Worm (Caenorhabditis elegans) whole organism, young adult: ENCODE data around the gene C34D4.3.
A peak's percentile ranks its signal among the peaks of the same experiment; 100 is the strongest.

Source experiments
- F10E7.11 ChIP-seq: sonication (generic microtip); optimal IDR thresholded peaks from 2 replicates; lab custom pipeline; 2017; ENCODE audit warnings: mild to moderate bottlenecking, missing genetic modification characterization, moderate library complexity, missing compliant biosample characterization
- T07F8.4 ChIP-seq: sonication (generic microtip); optimal IDR thresholded peaks from 2 replicates; lab custom pipeline; 2016; ENCODE audit warnings: mild to moderate bottlenecking, missing genetic modification characterization, moderate library complexity, missing compliant biosample characterization
- T26A5.8 ChIP-seq: sonication (generic microtip); optimal IDR thresholded peaks from 2 replicates; lab custom pipeline; 2016; ENCODE audit warnings: missing genetic modification characterization, missing compliant biosample characterization
- Y53G8AR.9 ChIP-seq: fragments of 200-800 bp; sonication (Bioruptor generic); conservative IDR thresholded peaks from 2 replicates; pipeline ENCODE4 v1.3.6; 2022; ENCODE audit warnings: missing genetic modification reagents, missing genetic modification characterization, missing compliant biosample characterization
- Y67H2A.10 ChIP-seq: fragments of 200-800 bp; sonication (Bioruptor generic); conservative IDR thresholded peaks from 2 replicates; pipeline ENCODE4 v1.3.6; 2022; ENCODE audit warnings: missing genetic modification reagents, missing genetic modification characterization, missing compliant biosample characterization
- Y95B8A.8 ChIP-seq: fragments of 200-800 bp; sonication (Bioruptor generic); IDR thresholded peaks from 2 replicates; pipeline ENCODE4 v1.3.6; 2022; ENCODE audit warnings: missing genetic modification reagents, missing genetic modification characterization, missing compliant biosample characterization
- ZK185.1 ChIP-seq: sonication (generic microtip); optimal IDR thresholded peaks from 2 replicates; lab custom pipeline; 2016; ENCODE audit warnings: mild to moderate bottlenecking, missing genetic modification characterization, missing compliant biosample characterization; ENCODE audit not compliant: poor library complexity, severe bottlenecking
- aptf-3 ChIP-seq: fragments of 200-800 bp; sonication (Bioruptor generic); IDR thresholded peaks from 2 replicates; pipeline ENCODE4 v1.3.6; 2022; ENCODE audit warnings: missing genetic modification characterization, missing compliant biosample characterization
- atf-7 ChIP-seq: sonication (generic microtip); optimal IDR thresholded peaks from 2 replicates; lab custom pipeline; 2017; ENCODE audit warnings: mild to moderate bottlenecking, missing genetic modification characterization, missing compliant biosample characterization
- athp-1 ChIP-seq: sonication (generic microtip); optimal IDR thresholded peaks from 2 replicates; lab custom pipeline; 2017; ENCODE audit warnings: mild to moderate bottlenecking, missing genetic modification characterization, missing compliant biosample characterization
- attf-3 ChIP-seq: fragments of 200-800 bp; sonication (Bioruptor generic); conservative IDR thresholded peaks from 2 replicates; pipeline ENCODE4 v1.3.6; 2022; ENCODE audit warnings: missing genetic modification reagents, missing genetic modification characterization, missing compliant biosample characterization
- attf-5 ChIP-seq: fragments of 200-800 bp; sonication (Bioruptor generic); optimal IDR thresholded peaks from 2 replicates; lab custom pipeline; 2018; ENCODE audit warnings: mild to moderate bottlenecking, missing genetic modification characterization, missing compliant biosample characterization
- attf-6 ChIP-seq: fragments of 200-800 bp; sonication (Bioruptor generic); IDR thresholded peaks from 2 replicates; pipeline ENCODE4 v1.3.6; 2022; ENCODE audit warnings: missing genetic modification reagents, missing genetic modification characterization, missing compliant biosample characterization
- bed-1 ChIP-seq: fragments of 200-800 bp; sonication (Bioruptor generic); IDR thresholded peaks from 2 replicates; pipeline ENCODE4 v1.3.6; 2022; ENCODE audit warnings: missing genetic modification reagents, missing genetic modification characterization, missing compliant biosample characterization
- ceh-58 ChIP-seq: fragments of 200-800 bp; sonication (Bioruptor generic); IDR thresholded peaks from 2 replicates; pipeline ENCODE4 v1.3.6; 2022; ENCODE audit warnings: missing genetic modification characterization, missing compliant biosample characterization
- chd-7 ChIP-seq: sonication (generic microtip); optimal IDR thresholded peaks from 2 replicates; lab custom pipeline; 2016; ENCODE audit warnings: mild to moderate bottlenecking, missing genetic modification characterization, moderate library complexity, missing compliant biosample characterization
- die-1 ChIP-seq: sonication (generic microtip); optimal IDR thresholded peaks from 2 replicates; lab custom pipeline; 2016; ENCODE audit warnings: missing genotype, mild to moderate bottlenecking, missing genetic modification characterization, missing compliant biosample characterization
- dox-1 ChIP-seq: fragments of 200-800 bp; sonication (Bioruptor generic); IDR thresholded peaks from 2 replicates; pipeline ENCODE4 v1.3.6; 2022; ENCODE audit warnings: missing genetic modification reagents, missing genetic modification characterization, missing compliant biosample characterization
- dpff-1 ChIP-seq: sonication (generic microtip); optimal IDR thresholded peaks from 2 replicates; lab custom pipeline; 2017; ENCODE audit warnings: mild to moderate bottlenecking, missing genetic modification characterization, missing compliant biosample characterization
- egl-44 ChIP-seq: fragments of 200-800 bp; sonication (Bioruptor generic); IDR thresholded peaks from 2 replicates; pipeline ENCODE4 v1.3.6; 2022; ENCODE audit warnings: missing genetic modification reagents, missing genetic modification characterization, missing compliant biosample characterization
- ekl-4 ChIP-seq: fragments of 200-800 bp; sonication (Bioruptor generic); IDR thresholded peaks from 2 replicates; pipeline ENCODE4 v1.3.6; 2022; ENCODE audit warnings: missing genetic modification reagents, missing genetic modification characterization, missing compliant biosample characterization
- ets-4 ChIP-seq: fragments of 200-800 bp; sonication (Bioruptor generic); optimal IDR thresholded peaks from 2 replicates; lab custom pipeline; 2018; ENCODE audit warnings: mild to moderate bottlenecking, missing genetic modification characterization, missing compliant biosample characterization
- hmg-1.2 ChIP-seq: fragments of 200-800 bp; sonication (Bioruptor generic); IDR thresholded peaks from 2 replicates; pipeline ENCODE4 v1.3.6; 2022; ENCODE audit warnings: missing genetic modification reagents, missing genetic modification characterization, missing compliant biosample characterization
- hsf-1 ChIP-seq: fragments of 200-800 bp; sonication (Bioruptor generic); IDR thresholded peaks from 2 replicates; pipeline ENCODE4 v1.3.6; 2022; ENCODE audit warnings: missing genetic modification reagents, missing genetic modification characterization, missing compliant biosample characterization
- let-607 ChIP-seq, 2 experiments: fragments of 200-800 bp in 1 of 2; sonication (Bioruptor generic) in 1 of 2; sonication (generic microtip) in 1 of 2; optimal IDR thresholded peaks; 2 replicates each; lab custom pipeline; 2016 to 2018; ENCODE audit warnings: mild to moderate bottlenecking in 2 of 2, missing compliant biosample characterization in 2 of 2, missing genetic modification characterization in 2 of 2, moderate library complexity in 2 of 2, missing genotype in 1 of 2
- lin-26 ChIP-seq: fragments of 200-800 bp; sonication (Bioruptor generic); IDR thresholded peaks from 2 replicates; pipeline ENCODE4 v1.3.6; 2022; ENCODE audit warnings: missing genetic modification reagents, missing genetic modification characterization, missing compliant biosample characterization
- lin-35 ChIP-seq, 3 experiments: fragments of 150-350 bp in 2 of 3; sonication (generic microtip) in 1 of 3; optimal IDR thresholded peaks; 2 replicates each; lab custom pipeline; 2014 to 2018; ENCODE audit warnings: missing biosample characterization in 3 of 3, missing genetic modification characterization in 3 of 3, missing genetic modification reagents in 3 of 3
- lin-40 ChIP-seq: sonication (generic microtip); optimal IDR thresholded peaks from 2 replicates; lab custom pipeline; 2016; ENCODE audit warnings: missing genetic modification characterization, mild to moderate bottlenecking, missing compliant biosample characterization, missing genotype, missing genetic modification reagents
- lin-54 ChIP-seq: fragments of 200-800 bp; sonication (Bioruptor generic); optimal IDR thresholded peaks from 2 replicates; lab custom pipeline; 2018; ENCODE audit warnings: mild to moderate bottlenecking, missing genetic modification characterization, missing compliant biosample characterization
- madf-10 ChIP-seq: sonication (generic microtip); optimal IDR thresholded peaks from 2 replicates; lab custom pipeline; 2016; ENCODE audit warnings: mild to moderate bottlenecking, missing genetic modification characterization, missing compliant biosample characterization
- madf-3 ChIP-seq: fragments of 200-800 bp; sonication (Bioruptor generic); IDR thresholded peaks from 2 replicates; pipeline ENCODE4 v1.3.6; 2022; ENCODE audit warnings: missing genetic modification reagents, missing genetic modification characterization, missing compliant biosample characterization
- mcd-1 ChIP-seq: fragments of 200-800 bp; sonication (Bioruptor generic); IDR thresholded peaks from 2 replicates; pipeline ENCODE4 v1.3.6; 2022; ENCODE audit warnings: missing genetic modification reagents, missing genetic modification characterization, missing compliant biosample characterization
- nfya-2 ChIP-seq: fragments of 200-800 bp; sonication (Bioruptor generic); IDR thresholded peaks from 2 replicates; pipeline ENCODE4 v1.3.6; 2022; ENCODE audit warnings: missing genetic modification reagents, missing genetic modification characterization, missing compliant biosample characterization
- nfyb-1 ChIP-seq: fragments of 200-800 bp; sonication (Bioruptor generic); IDR thresholded peaks from 2 replicates; pipeline ENCODE4 v1.3.6; 2022; ENCODE audit warnings: missing genetic modification reagents, missing genetic modification characterization, missing compliant biosample characterization
- nhr-80 ChIP-seq: sonication (generic microtip); optimal IDR thresholded peaks from 2 replicates; lab custom pipeline; 2016; ENCODE audit warnings: missing genetic modification characterization, missing compliant biosample characterization
- pha-4 ChIP-seq: fragments of 150-350 bp; sonication (generic microtip); optimal IDR thresholded peaks from 2 replicates; lab custom pipeline; 2014; ENCODE audit warnings: missing biosample characterization, missing genetic modification reagents, missing genetic modification characterization
- sdz-38 ChIP-seq: sonication (generic microtip); optimal IDR thresholded peaks from 2 replicates; lab custom pipeline; 2016; ENCODE audit warnings: missing genotype, missing genetic modification characterization, missing compliant biosample characterization
- snpc-4 ChIP-seq, 5 experiments: fragments of 150-350 bp in 1 of 5; sonication (generic microtip) in 4 of 5; optimal IDR thresholded peaks; 2 replicates each; lab custom pipeline; 2014 to 2018; ENCODE audit warnings: missing genetic modification characterization in 5 of 5, missing biosample characterization in 3 of 5, antibody characterized with exemption in 2 of 5, mild to moderate bottlenecking in 2 of 5, missing compliant biosample characterization in 2 of 5, missing genotype in 2 of 5, moderate library complexity in 2 of 5, missing genetic modification reagents in 1 of 5
- sptf-2 ChIP-seq: fragments of 200-800 bp; sonication (Bioruptor generic); optimal IDR thresholded peaks from 2 replicates; lab custom pipeline; 2018; ENCODE audit warnings: mild to moderate bottlenecking, missing genetic modification characterization, missing compliant biosample characterization
- tlf-1 ChIP-seq: fragments of 200-800 bp; sonication (Bioruptor generic); optimal IDR thresholded peaks from 2 replicates; lab custom pipeline; 2018; ENCODE audit warnings: mild to moderate bottlenecking, missing genetic modification characterization, missing compliant biosample characterization
- unc-62 ChIP-seq: fragments of 150-350 bp; optimal IDR thresholded peaks from 2 replicates; lab custom pipeline; 2014; ENCODE audit warnings: missing biosample characterization, missing genetic modification reagents, missing genetic modification characterization
- ztf-18 ChIP-seq: sonication (generic microtip); optimal IDR thresholded peaks from 2 replicates; lab custom pipeline; 2016; ENCODE audit warnings: missing genotype, mild to moderate bottlenecking, missing genetic modification characterization, missing compliant biosample characterization
- ztf-22 ChIP-seq: fragments of 200-800 bp; sonication (Bioruptor generic); optimal IDR thresholded peaks from 2 replicates; lab custom pipeline; 2018; ENCODE audit warnings: mild to moderate bottlenecking, missing genetic modification characterization, moderate library complexity, missing compliant biosample characterization
- ztf-26 ChIP-seq: sonication (generic microtip); optimal IDR thresholded peaks from 2 replicates; lab custom pipeline; 2017; ENCODE audit warnings: missing genetic modification characterization, missing compliant biosample characterization

The C34D4.3 gene

ce11 chrIV:7188030-7188429, 34.6 kb downstream of the C34D4.3 start, which contains the start of gene C42D4.13:
C42D4.13 (minus strand) TSS chrIV:7188130.
- TF ChIP-seq dpff-1 (no peak), lin-40 (tag; lab: Kevin White, UChicago) (no peak), attf-6 (GFP tag; lab: Robert Waterston, UW) (no peak), Y95B8A.8 (GFP tag; lab: Robert Waterston, UW) (no peak), ztf-22 (no peak), sdz-38 (tag; lab: Kevin White, UChicago) (no peak)

- TF ChIP-seq pha-4 (tag; lab: Kevin White, UChicago) (peak; percentile 80), ekl-4 (GFP tag; lab: Robert Waterston, UW) (no peak), madf-10 (tag; lab: Kevin White, UChicago) (peak; percentile 13), nhr-80 (peak; percentile 96), Y53G8AR.9 (GFP tag; lab: Robert Waterston, UW) (no peak), attf-6 (GFP tag; lab: Robert Waterston, UW) (no peak), F10E7.11 (tag; lab: Kevin White, UChicago) (no peak), lin-54 (GFP tag; lab: Kevin White, UChicago) (peak; percentile 11), ztf-18 (no peak), ztf-22 (peak; percentile 54), sptf-2 (GFP tag; lab: Kevin White, UChicago) (no peak), let-607 (tag; optimal IDR thresholded peaks at IDR 0.05; lab: Kevin White, UChicago) (peak; percentile 27 to 65), attf-3 (GFP tag; lab: Robert Waterston, UW) (no peak), madf-3 (no peak), snpc-4 (GFP tag; optimal IDR thresholded peaks at IDR 0.05; lab: Kevin White, UChicago) (no peak), snpc-4 (tag; optimal IDR thresholded peaks at IDR 0.05; lab: Kevin White, UChicago) (peak in 2 of 4 experiments; percentile 4 to 8), ceh-58 (GFP tag; lab: Robert Waterston, UW) (no peak), T07F8.4 (tag; lab: Kevin White, UChicago) (no peak), hsf-1 (GFP tag; lab: Robert Waterston, UW) (no peak), athp-1 (tag; lab: Kevin White, UChicago) (no peak), ztf-26 (tag; lab: Kevin White, UChicago) (peak; percentile 31), ZK185.1 (tag; lab: Kevin White, UChicago) (peak; percentile 7), atf-7 (tag; lab: Kevin White, UChicago) (peak; percentile 66), aptf-3 (no peak), die-1 (tag; lab: Kevin White, UChicago) (no peak), lin-35 (GFP tag; optimal IDR thresholded peaks at IDR 0.05; lab: Kevin White, UChicago) (no peak), egl-44 (GFP tag; lab: Robert Waterston, UW) (0 out of 2 replicates have a peak, but pooled peaks have one; percentile 22), ets-4 (GFP tag; lab: Kevin White, UChicago) (peak; percentile 70), lin-26 (GFP tag; lab: Robert Waterston, UW) (no peak), mcd-1 (GFP tag; lab: Robert Waterston, UW) (no peak), bed-1 (GFP tag; lab: Robert Waterston, UW) (no peak), nfyb-1 (no peak), Y67H2A.10 (no peak), lin-40 (tag; lab: Kevin White, UChicago) (peak; percentile 63), tlf-1 (GFP tag; lab: Kevin White, UChicago) (no peak), T26A5.8 (tag; lab: Kevin White, UChicago) (no peak), unc-62 (GFP tag; lab: Kevin White, UChicago) (peak; percentile 81), attf-5 (peak; percentile 51), nfya-2 (GFP tag; lab: Robert Waterston, UW) (no peak), hmg-1.2 (peak; percentile 42; the same call in 1 of the 2 replicates), chd-7 (no peak), dox-1 (GFP tag; lab: Robert Waterston, UW) (peak; percentile 54; the same call in 1 of the 2 replicates)
Measured at ce11 chrIV:7188528-7189422, 35.3 kb downstream of the C34D4.3 start, which contains the start of gene srlf-7. srlf-7 (plus strand) TSS chrIV:7189287.
